In genomic region chr2L:20802204-20802603, dm6 we compare ENCODE assay signal across 2 fruit fly cellular contexts.
TF ChIP-seq lines count a peak whose summit lies in the region.

No protein-coding gene starts in this region.

TF ChIP-seq in whole organism, embryonic, 481 proteins besides CTCF, POLR2A, EP300 and RAD21 (continued from another document and continues in another):
- TF ChIP-seq CG8944 (GFP tag; optimal IDR thresholded peaks at IDR 0.05; lab: Kevin White, UChicago) (no peak), ase (GFP tag; IDR thresholded peaks at IDR 0.05; lab: Robert Waterston, UW) (no peak), knrl (GFP tag; IDR thresholded peaks at IDR 0.05; lab: Robert Waterston, UW; ENCODE audit: partially characterized antibody) (no peak), Nf-YA (GFP tag; IDR thresholded peaks at IDR 0.05; lab: Robert Waterston, UW) (no peak), Rfx (GFP tag; IDR thresholded peaks at IDR 0.05; lab: Robert Waterston, UW) (peak; percentile 33; the same call in 1 of the 2 replicates), CG6854 (GFP tag; optimal IDR thresholded peaks at IDR 0.05; lab: Kevin White, UChicago) (no peak), Ets65A (GFP tag; lab: Kevin White, UChicago) (peak; percentile 88), p53 (GFP tag; optimal IDR thresholded peaks at IDR 0.05; lab: Kevin White, UChicago) (no peak), Hr51 (GFP tag; optimal IDR thresholded peaks at IDR 0.05; lab: Kevin White, UChicago) (no peak), Ptx1 (GFP tag; IDR thresholded peaks at IDR 0.05; lab: Robert Waterston, UW) (peak; percentile 51; the same call in 1 of the 2 replicates), danr (GFP tag; IDR thresholded peaks at IDR 0.05; lab: Robert Waterston, UW) (no peak), nerfin-2 (GFP tag; IDR thresholded peaks at IDR 0.05; lab: Robert Waterston, UW; ENCODE audit: partially characterized antibody) (no peak), CG13424 (tag; optimal IDR thresholded peaks at IDR 0.05; lab: Kevin White, UChicago) (no peak), CG14050 (GFP tag; IDR thresholded peaks at IDR 0.05; lab: Robert Waterston, UW) (no peak), tll (GFP tag; optimal IDR thresholded peaks at IDR 0.05; lab: Kevin White, UChicago) (no peak), CG10366 (GFP tag; IDR thresholded peaks at IDR 0.05; lab: Robert Waterston, UW) (no peak), luna (GFP tag; optimal IDR thresholded peaks at IDR 0.05; lab: Kevin White, UChicago) (no peak), CG2199 (GFP tag; IDR thresholded peaks at IDR 0.05; lab: Robert Waterston, UW) (no peak), CG5245 (GFP tag; optimal IDR thresholded peaks at IDR 0.05; lab: Kevin White, UChicago) (no peak), gcm (GFP tag; optimal IDR thresholded peaks at IDR 0.05; lab: Kevin White, UChicago) (no peak), CG31365 (tag; optimal IDR thresholded peaks at IDR 0.05; lab: Kevin White, UChicago) (no peak), disco-r (GFP tag; optimal IDR thresholded peaks at IDR 0.05; lab: Kevin White, UChicago) (no peak), CG14710 (tag; optimal IDR thresholded peaks at IDR 0.05; lab: Kevin White, UChicago) (no peak), CG14441 (GFP tag; IDR thresholded peaks at IDR 0.05; lab: Robert Waterston, UW) (peak; percentile 12; the same call in 1 of the 2 replicates), Bdp1 (GFP tag; optimal IDR thresholded peaks at IDR 0.05; lab: Kevin White, UChicago) (no peak), CG8281 (tag; optimal IDR thresholded peaks at IDR 0.05; lab: Kevin White, UChicago) (no peak), HHEX (GFP tag; optimal IDR thresholded peaks at IDR 0.05; lab: Kevin White, UChicago) (peak; percentile 4), Drgx (GFP tag; IDR thresholded peaks at IDR 0.05; lab: Robert Waterston, UW) (peak; percentile 83), esg (GFP tag; conservative IDR thresholded peaks at IDR 0.05; lab: Robert Waterston, UW) (0 out of 2 replicates have a peak, but pooled peaks have one; percentile 10), fru (optimal IDR thresholded peaks at IDR 0.05; lab: Kevin White, UChicago) (no peak), ranshi (GFP tag; IDR thresholded peaks at IDR 0.05; lab: Robert Waterston, UW) (peak; percentile 28; the same call in 1 of the 2 replicates), gfzf (GFP tag; optimal IDR thresholded peaks at IDR 0.05; lab: Kevin White, UChicago) (no peak), CG16815 (GFP tag; optimal IDR thresholded peaks at IDR 0.05; lab: Kevin White, UChicago) (no peak), fu2 (GFP tag; optimal IDR thresholded peaks at IDR 0.05; lab: Kevin White, UChicago) (no peak), ro (GFP tag; IDR thresholded peaks at IDR 0.05; lab: Robert Waterston, UW) (no peak), ind (GFP tag; optimal IDR thresholded peaks at IDR 0.05; lab: Kevin White, UChicago) (no peak), z (GFP tag; IDR thresholded peaks at IDR 0.05; lab: Robert Waterston, UW) (no peak), insv (GFP tag; optimal IDR thresholded peaks at IDR 0.05; lab: Kevin White, UChicago) (no peak), CG17568 (GFP tag; optimal IDR thresholded peaks at IDR 0.05; lab: Kevin White, UChicago) (no peak), corto (GFP tag; optimal IDR thresholded peaks at IDR 0.05; lab: Kevin White, UChicago) (no peak), Rx (GFP tag; IDR thresholded peaks at IDR 0.05; lab: Robert Waterston, UW) (0 out of 2 replicates have a peak, but pooled peaks have one; percentile 14), CG7963 (GFP tag; IDR thresholded peaks at IDR 0.05; lab: Robert Waterston, UW; ENCODE audit: partially characterized antibody) (no peak), Awh (GFP tag; IDR thresholded peaks at IDR 0.05; lab: Robert Waterston, UW) (no peak), CG15601 (tag; optimal IDR thresholded peaks at IDR 0.05; lab: Kevin White, UChicago) (no peak), CG7928 (GFP tag; optimal IDR thresholded peaks at IDR 0.05; lab: Kevin White, UChicago) (no peak), CG4328 (GFP tag; optimal IDR thresholded peaks at IDR 0.05; lab: Kevin White, UChicago) (no peak), Mes4 (GFP tag; optimal IDR thresholded peaks at IDR 0.05; lab: Kevin White, UChicago) (no peak), CG7357 (GFP tag; IDR thresholded peaks at IDR 0.05; lab: Robert Waterston, UW) (no peak), CG8359 (GFP tag; optimal IDR thresholded peaks at IDR 0.05; lab: Kevin White, UChicago; ENCODE audit: borderline replicate concordance) (no peak), CG14014 (GFP tag; IDR thresholded peaks at IDR 0.05; lab: Robert Waterston, UW) (peak; percentile 35; the same call in 1 of the 2 replicates), HmgZ (tag; optimal IDR thresholded peaks at IDR 0.05; lab: Kevin White, UChicago) (no peak), CG4360 (GFP tag; IDR thresholded peaks at IDR 0.05; lab: Robert Waterston, UW) (0 out of 2 replicates have a peak, but pooled peaks have one; percentile 11), oc (tag; optimal IDR thresholded peaks at IDR 0.05; lab: Kevin White, UChicago) (no peak), Trl (optimal IDR thresholded peaks at IDR 0.05; lab: Kevin White, UChicago) (no peak), Trl (GFP tag; optimal IDR thresholded peaks at IDR 0.05; lab: Kevin White, UChicago) (no peak), lab (GFP tag; optimal IDR thresholded peaks at IDR 0.05; lab: Kevin White, UChicago) (no peak), shn (GFP tag; optimal IDR thresholded peaks at IDR 0.05; lab: Kevin White, UChicago) (no peak), Aef1 (GFP tag; IDR thresholded peaks at IDR 0.05; lab: Robert Waterston, UW) (peak; percentile 34; the same call in 2 of the 3 replicates), yki (optimal IDR thresholded peaks at IDR 0.05; lab: Kevin White, UChicago) (no peak), CG11560 (tag; IDR thresholded peaks at IDR 0.05; lab: Robert Waterston, UW) (0 out of 3 replicates have a peak, but pooled peaks have one; percentile 20), pan (optimal IDR thresholded peaks at IDR 0.05; lab: Kevin White, UChicago) (no peak), pan (GFP tag; optimal IDR thresholded peaks at IDR 0.05 in 1 of 2, IDR thresholded peaks at IDR 0.05 in 1 of 2) (peak in 1 of 2 experiments; percentile 52), wor (GFP tag; IDR thresholded peaks at IDR 0.05; lab: Robert Waterston, UW) (no peak), CG9817 (tag; optimal IDR thresholded peaks at IDR 0.05; lab: Kevin White, UChicago) (no peak), Spps (tag; optimal IDR thresholded peaks at IDR 0.05; lab: Kevin White, UChicago) (no peak), H15 (GFP tag; IDR thresholded peaks at IDR 0.05; lab: Robert Waterston, UW) (peak; percentile 45; the same call in 1 of the 3 replicates), ato (GFP tag; IDR thresholded peaks at IDR 0.05; lab: Robert Waterston, UW; ENCODE audit: partially characterized antibody) (no peak)

TF ChIP-seq in whole organism, prepupa, 60 proteins besides CTCF, POLR2A, EP300 and RAD21 (continued from another document):
- TF ChIP-seq ss (GFP tag; optimal IDR thresholded peaks at IDR 0.05; lab: Kevin White, UChicago) = peak; percentile 53 to 75
- TF ChIP-seq fkh (GFP tag; optimal IDR thresholded peaks at IDR 0.05; lab: Kevin White, UChicago) = no peak
- peak; percentile 91 for TF ChIP-seq svp (GFP tag; lab: Kevin White, UChicago)
- TF ChIP-seq Sox102F (GFP tag; optimal IDR thresholded peaks at IDR 0.05; lab: Kevin White, UChicago) = peak; percentile 55
- TF ChIP-seq Lpt (GFP tag; optimal IDR thresholded peaks at IDR 0.05; lab: Kevin White, UChicago) = peak; percentile 45
- TF ChIP-seq pdm3 (GFP tag; optimal IDR thresholded peaks at IDR 0.05; lab: Kevin White, UChicago) = peak; percentile 67
- TF ChIP-seq Hr4 (GFP tag; optimal IDR thresholded peaks at IDR 0.05; lab: Kevin White, UChicago) = peak; percentile 75
- TF ChIP-seq Smox (GFP tag; optimal IDR thresholded peaks at IDR 0.05; lab: Kevin White, UChicago) = peak; percentile 12
- TF ChIP-seq topi (GFP tag; optimal IDR thresholded peaks at IDR 0.05; lab: Kevin White, UChicago) = peak; percentile 77
- TF ChIP-seq CG8119 (GFP tag; IDR thresholded peaks at IDR 0.05; lab: Robert Waterston, UW) = peak; percentile 78
- TF ChIP-seq dac (GFP tag; optimal IDR thresholded peaks at IDR 0.05; lab: Kevin White, UChicago) = peak; percentile 73
- peak; percentile 46 for TF ChIP-seq CG3032 (tag; optimal IDR thresholded peaks at IDR 0.05; lab: Kevin White, UChicago)
- TF ChIP-seq CG4318 (GFP tag; optimal IDR thresholded peaks at IDR 0.05; lab: Kevin White, UChicago) = peak; percentile 31
- TF ChIP-seq Hr38 (GFP tag; optimal IDR thresholded peaks at IDR 0.05; lab: Kevin White, UChicago) = no peak
- TF ChIP-seq CG3919 (GFP tag; optimal IDR thresholded peaks at IDR 0.05; lab: Kevin White, UChicago) = peak; percentile 79
- TF ChIP-seq CG6276 (GFP tag; optimal IDR thresholded peaks at IDR 0.05; lab: Kevin White, UChicago) = peak; percentile 74
- peak; percentile 49 for TF ChIP-seq Sox14 (GFP tag; optimal IDR thresholded peaks at IDR 0.05; lab: Kevin White, UChicago)
- TF ChIP-seq CG10631 (GFP tag; optimal IDR thresholded peaks at IDR 0.05; lab: Kevin White, UChicago) = peak; percentile 40
- no peak for TF ChIP-seq Eip93F (GFP tag; optimal IDR thresholded peaks at IDR 0.05; lab: Kevin White, UChicago)
- peak; percentile 30 for TF ChIP-seq CG8632 (GFP tag; optimal IDR thresholded peaks at IDR 0.05; lab: Kevin White, UChicago)
- peak; percentile 54 for TF ChIP-seq net (GFP tag; optimal IDR thresholded peaks at IDR 0.05; lab: Kevin White, UChicago)
- peak; percentile 27 for TF ChIP-seq CG34406 (GFP tag; optimal IDR thresholded peaks at IDR 0.05; lab: Kevin White, UChicago)
- peak; percentile 91 for TF ChIP-seq CG6163 (GFP tag; IDR thresholded peaks at IDR 0.05; lab: Robert Waterston, UW)
- TF ChIP-seq dsx (GFP tag; optimal IDR thresholded peaks at IDR 0.05; lab: Kevin White, UChicago; ENCODE audit: poor library complexity, severe bottlenecking) = peak; percentile 64
- no peak for TF ChIP-seq salr (GFP tag; optimal IDR thresholded peaks at IDR 0.05; lab: Kevin White, UChicago)
- peak; percentile 38 for TF ChIP-seq CG6808 (GFP tag; optimal IDR thresholded peaks at IDR 0.05; lab: Kevin White, UChicago)
- TF ChIP-seq CG15336 (GFP tag; IDR thresholded peaks at IDR 0.05; lab: Robert Waterston, UW) = peak; percentile 74
- peak; percentile 61 for TF ChIP-seq CG6792 (GFP tag; optimal IDR thresholded peaks at IDR 0.05; lab: Kevin White, UChicago)
- TF ChIP-seq fd59A (GFP tag; optimal IDR thresholded peaks at IDR 0.05; lab: Kevin White, UChicago) = peak; percentile 1
- peak; percentile 53 for TF ChIP-seq CG31627 (GFP tag; optimal IDR thresholded peaks at IDR 0.05; lab: Kevin White, UChicago)
- no peak for TF ChIP-seq CG16779 (tag; optimal IDR thresholded peaks at IDR 0.05; lab: Kevin White, UChicago)
- TF ChIP-seq CG11294 (GFP tag; IDR thresholded peaks at IDR 0.05; lab: Robert Waterston, UW) = peak; percentile 61
- no peak for TF ChIP-seq Blimp-1 (GFP tag; optimal IDR thresholded peaks at IDR 0.05; lab: Kevin White, UChicago)
- TF ChIP-seq CG10669 (GFP tag; optimal IDR thresholded peaks at IDR 0.05; lab: Kevin White, UChicago) = peak; percentile 59
- peak; percentile 57 for TF ChIP-seq CG8319 (GFP tag; optimal IDR thresholded peaks at IDR 0.05; lab: Kevin White, UChicago)
- TF ChIP-seq CG1621 (tag; optimal IDR thresholded peaks at IDR 0.05; lab: Kevin White, UChicago) = peak; percentile 37
